Worm (Caenorhabditis elegans): ENCODE measurements around the gene K10D2.5.

Gene K10D2.5

DNA sequence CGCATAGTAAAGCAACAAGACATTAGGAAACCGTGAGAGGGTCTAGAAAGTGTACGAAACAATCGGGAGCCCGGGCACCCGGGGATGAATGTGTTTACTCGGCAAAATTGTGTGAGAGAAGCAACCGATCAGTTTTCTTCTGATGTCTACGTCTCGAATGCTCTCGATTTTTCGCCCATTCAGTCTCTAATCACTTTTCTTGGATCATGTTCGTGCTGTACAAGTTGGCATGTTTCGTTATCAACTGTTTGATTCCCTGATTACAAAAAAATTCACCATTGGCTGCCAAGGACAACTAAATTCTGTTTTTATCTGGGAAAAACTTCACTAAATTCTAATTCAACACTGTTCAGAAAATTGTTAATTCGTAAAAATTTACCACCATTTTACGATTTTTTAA lies 8.1 kb downstream of the K10D2.5 start:
- no peak for TF ChIP-seq unc-62 (GFP tag; optimal IDR thresholded peaks at IDR 0.05)

ce11 chrIII:5181217-5181616 lies 8.7 kb downstream of the K10D2.5 start:
- no peak for TF ChIP-seq unc-62 (GFP tag; optimal IDR thresholded peaks at IDR 0.05)

DNA sequence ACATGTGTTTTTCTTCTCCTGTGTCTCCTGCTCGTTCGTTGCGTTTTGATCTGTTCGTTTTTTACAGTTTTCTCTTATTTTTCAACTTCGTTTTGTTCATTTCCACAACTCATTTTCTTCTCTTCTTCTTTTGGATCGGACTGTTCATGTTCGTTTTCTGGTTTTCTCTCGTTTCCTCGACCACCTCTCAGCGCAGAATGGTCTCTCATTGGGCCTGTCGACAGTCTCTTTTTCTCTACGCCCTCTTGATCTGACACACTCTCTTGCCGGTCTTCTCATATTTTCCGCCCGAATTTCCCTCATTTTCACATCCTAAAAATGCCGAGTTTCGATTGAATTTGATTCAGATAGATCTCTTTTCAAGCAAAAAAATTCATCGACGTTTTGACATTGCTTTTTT lies 9.1 kb downstream of the K10D2.5 start:
- TF ChIP-seq unc-62 (GFP tag; optimal IDR thresholded peaks at IDR 0.05), result no peak

DNA sequence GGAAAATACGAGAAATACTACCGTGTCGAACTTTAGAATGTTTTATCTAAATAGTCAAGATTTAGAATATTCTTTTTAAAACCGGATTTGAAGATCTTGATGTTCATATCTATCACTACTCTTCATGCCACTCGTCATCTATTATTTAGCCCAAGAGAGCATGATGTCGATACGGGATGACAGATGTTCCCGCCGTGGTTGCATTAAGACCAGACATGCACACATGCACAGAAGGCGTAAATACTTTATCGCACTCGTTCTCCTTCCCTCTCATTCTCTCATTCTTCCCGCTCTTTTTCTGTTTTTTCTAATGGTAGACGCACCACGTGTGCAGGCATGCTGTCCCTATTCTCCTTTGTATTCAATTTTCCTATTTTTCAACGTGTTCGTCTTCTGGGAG lies 10.9 kb downstream of the K10D2.5 start:
- no peak for TF ChIP-seq unc-62 (GFP tag; optimal IDR thresholded peaks at IDR 0.05)

ce11 chrIII:5185620-5186019 lies 13.1 kb downstream of the K10D2.5 start, which contains the start of gene pup-2:
Gene pup-2 (plus strand): TSS chrIII:5185920.
- TF ChIP-seq unc-62 (GFP tag; optimal IDR thresholded peaks at IDR 0.05), result no peak

DNA sequence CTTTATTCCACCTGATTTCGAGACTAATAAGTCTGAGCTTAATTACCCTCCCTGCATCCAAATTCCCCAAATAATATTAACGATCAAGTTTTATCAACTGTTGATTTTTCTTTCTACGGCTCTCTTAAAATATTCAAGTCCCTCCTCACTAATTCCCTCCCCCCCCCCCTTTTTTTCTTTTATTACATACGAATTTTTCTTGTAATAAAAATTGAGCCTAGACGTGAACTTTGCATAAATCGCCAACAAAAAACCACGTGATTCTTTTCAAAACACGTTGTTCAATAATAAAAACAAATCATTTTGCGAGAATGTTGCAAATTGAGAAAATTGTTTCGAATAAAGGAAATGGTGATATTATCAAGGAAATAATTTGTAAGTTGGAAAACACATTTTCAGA lies 15.9 kb downstream of the K10D2.5 start, which contains the start of gene K10D2.8:
Gene K10D2.8, plus strand, starts transcription at position 301 of the 400 bp plus-strand sequence.
- no peak for TF ChIP-seq unc-62 (GFP tag; optimal IDR thresholded peaks at IDR 0.05)

- TF ChIP-seq unc-62 (GFP tag; optimal IDR thresholded peaks at IDR 0.05), result no peak
Measured at ce11 chrIII:5190179-5190578, 17.7 kb downstream of the K10D2.5 start.

ce11 chrIII:5190671-5191174 lies 18.2 kb downstream of the K10D2.5 start, which contains the start of gene hira-1:
Gene hira-1 (plus strand): TSS chrIII:5191124.
- TF ChIP-seq unc-62 (GFP tag; optimal IDR thresholded peaks at IDR 0.05), result no peak

ce11 chrIII:5193266-5193665 lies 20.7 kb downstream of the K10D2.5 start:
- TF ChIP-seq unc-62 (GFP tag; optimal IDR thresholded peaks at IDR 0.05), result no peak

DNA sequence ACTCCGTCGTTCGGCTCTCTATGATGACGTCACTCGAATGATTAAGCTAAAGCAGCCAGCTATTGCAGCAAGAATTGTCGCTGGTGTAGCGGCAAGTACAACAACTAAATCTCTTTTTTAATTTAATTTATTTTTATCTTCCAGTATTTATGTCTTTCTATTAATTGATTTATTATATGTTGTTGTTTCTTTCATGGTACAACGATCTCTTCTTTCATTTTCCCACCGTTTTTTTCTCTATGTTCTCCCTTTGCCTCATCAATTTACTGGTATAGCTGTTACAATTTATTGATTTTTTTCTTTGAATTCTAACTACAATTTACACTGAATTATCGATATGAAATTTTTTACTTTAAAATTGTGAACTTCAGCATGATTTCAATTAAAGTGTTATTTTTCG lies 23.2 kb downstream of the K10D2.5 start, which contains the start of gene moc-6:
Gene moc-6, plus strand, starts transcription at position 301 of the 400 bp plus-strand sequence.
- no peak for TF ChIP-seq unc-62 (GFP tag; optimal IDR thresholded peaks at IDR 0.05)

ce11 chrIII:5196298-5197045 lies 24.0 kb downstream of the K10D2.5 start:
- TF ChIP-seq unc-62 (GFP tag; optimal IDR thresholded peaks at IDR 0.05), result no peak

ce11 chrIII:5199577-5199976 lies 27.1 kb downstream of the K10D2.5 start, which contains the start of gene emb-8:
Gene emb-8 (minus strand): TSS chrIII:5199677.
- TF ChIP-seq unc-62 (GFP tag; optimal IDR thresholded peaks at IDR 0.05), result no peak

DNA sequence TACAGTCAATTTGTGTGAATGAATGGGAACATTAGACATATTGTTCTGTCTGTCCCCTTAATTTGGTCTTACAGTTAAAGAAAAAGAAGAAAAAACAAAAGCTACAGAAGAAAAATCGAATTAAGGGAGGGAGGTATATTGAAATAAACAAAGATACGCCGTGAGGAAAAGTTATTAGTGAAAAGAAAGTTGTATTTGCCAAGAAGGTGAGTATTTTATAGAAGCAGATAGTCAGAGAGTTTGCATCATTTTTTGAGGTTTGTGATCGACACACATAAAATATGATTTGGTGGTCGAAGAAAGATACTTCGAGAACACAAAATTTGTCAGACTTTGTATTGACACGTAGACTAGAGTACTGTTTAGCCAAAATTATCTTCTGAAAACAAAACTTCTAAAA lies 27.8 kb downstream of the K10D2.5 start:
- TF ChIP-seq unc-62 (GFP tag; optimal IDR thresholded peaks at IDR 0.05), result no peak

ce11 chrIII:5201267-5201666 lies 28.7 kb downstream of the K10D2.5 start:
- no peak for TF ChIP-seq unc-62 (GFP tag; optimal IDR thresholded peaks at IDR 0.05)

- TF ChIP-seq unc-62 (GFP tag; optimal IDR thresholded peaks at IDR 0.05), result no peak
Measured at ce11 chrIII:5202641-5203040, 30.1 kb downstream of the K10D2.5 start.

DNA sequence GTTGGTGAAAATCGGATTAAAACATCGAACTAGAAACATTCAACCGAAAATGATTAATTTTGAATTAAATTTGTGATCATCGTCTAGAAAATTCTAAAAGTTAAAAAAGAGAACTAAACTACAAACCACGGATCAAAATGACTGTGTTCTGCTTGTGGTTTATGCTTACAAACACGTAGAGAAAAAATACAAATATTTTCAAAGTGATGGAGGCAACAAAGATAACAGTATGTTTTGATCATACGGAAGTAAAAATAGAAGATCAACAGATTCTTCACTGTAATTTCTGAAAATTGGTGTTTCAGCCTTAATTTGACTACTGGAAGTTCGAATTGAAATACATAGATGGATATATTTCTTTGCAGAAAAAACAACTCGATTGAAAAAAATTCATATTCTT lies 30.8 kb downstream of the K10D2.5 start:
- TF ChIP-seq unc-62 (GFP tag; optimal IDR thresholded peaks at IDR 0.05), result no peak

ce11 chrIII:5206861-5207414 lies 34.4 kb downstream of the K10D2.5 start, which contains the start of gene morc-1:
Gene morc-1 (minus strand): TSS chrIII:5206911.
- no peak for TF ChIP-seq unc-62 (GFP tag; optimal IDR thresholded peaks at IDR 0.05)

All from whole organism, dauer.